Worm (Caenorhabditis elegans) whole organism, L4 larva: ENCODE results near the gene C08B6.3.

Experiments
- F37D6.2 ChIP-seq: sonication (generic microtip); optimal IDR thresholded peaks from 2 replicates; lab custom pipeline; 2016; ENCODE audit warnings: mild to moderate bottlenecking, missing genetic modification characterization, missing compliant biosample characterization
- F49E8.2 ChIP-seq: sonication (generic microtip); optimal IDR thresholded peaks from 2 replicates; lab custom pipeline; 2016; ENCODE audit warnings: missing compliant biosample characterization, mild to moderate bottlenecking, missing genetic modification characterization, borderline replicate concordance
- Y48G9A.11 ChIP-seq: fragments of 200-800 bp; sonication (Bioruptor generic); IDR thresholded peaks from 2 replicates; pipeline ENCODE4 v1.3.6; 2022; ENCODE audit warnings: missing genetic modification reagents, missing genetic modification characterization, missing compliant biosample characterization
- Y5F2A.4 ChIP-seq: fragments of 200-800 bp; sonication (Bioruptor generic); optimal IDR thresholded peaks from 2 replicates; lab custom pipeline; 2018; ENCODE audit warnings: mild to moderate bottlenecking, missing genetic modification characterization, missing compliant biosample characterization
- aly-2 ChIP-seq: sonication (generic microtip); optimal IDR thresholded peaks from 2 replicates; lab custom pipeline; 2018; ENCODE audit warnings: missing biosample characterization, missing genetic modification characterization
- ceh-82 ChIP-seq: sonication (generic microtip); optimal IDR thresholded peaks from 2 replicates; lab custom pipeline; 2017; ENCODE audit warnings: missing biosample characterization, missing genetic modification characterization
- ces-1 ChIP-seq: fragments of 150-350 bp; sonication (generic microtip); optimal IDR thresholded peaks from 4 replicates; lab custom pipeline; 2014; ENCODE audit warnings: missing biosample characterization, missing genetic modification reagents, missing genetic modification characterization
- daf-16 ChIP-seq, 3 experiments: sonication (generic microtip); optimal IDR thresholded peaks; 2 replicates each; lab custom pipeline; 2016 to 2017; ENCODE audit warnings: missing genetic modification characterization in 3 of 3, missing genetic modification reagents in 3 of 3, mild to moderate bottlenecking in 2 of 3, missing compliant biosample characterization in 2 of 3, missing biosample characterization in 1 of 3, moderate library complexity in 1 of 3
- daf-19 ChIP-seq: fragments of 200-800 bp; sonication (Bioruptor generic); conservative IDR thresholded peaks from 2 replicates; pipeline ENCODE4 v1.3.6; 2022; ENCODE audit warnings: missing genetic modification characterization, missing compliant biosample characterization
- dmd-8 ChIP-seq: fragments of 200-800 bp; sonication (Bioruptor generic); IDR thresholded peaks from 2 replicates; pipeline ENCODE4 v1.3.6; 2022; ENCODE audit warnings: missing genetic modification characterization, missing compliant biosample characterization
- duxl-1 ChIP-seq: sonication (generic microtip); optimal IDR thresholded peaks from 2 replicates; lab custom pipeline; 2016; ENCODE audit warnings: mild to moderate bottlenecking, missing genetic modification characterization, moderate library complexity, missing compliant biosample characterization; ENCODE audit not compliant: poor library complexity
- fos-1 ChIP-seq: fragments of 150-350 bp; optimal IDR thresholded peaks from 2 replicates; lab custom pipeline; 2014; ENCODE audit warnings: missing biosample characterization, missing genetic modification characterization
- hlh-30 ChIP-seq: sonication (generic microtip); optimal IDR thresholded peaks from 2 replicates; lab custom pipeline; 2017; ENCODE audit warnings: antibody characterized with exemption, mild to moderate bottlenecking, missing genetic modification characterization, missing compliant biosample characterization; ENCODE audit not compliant: insufficient read depth
- lin-13 ChIP-seq: fragments of 150-350 bp; optimal IDR thresholded peaks from 2 replicates; lab custom pipeline; 2014; ENCODE audit warnings: missing biosample characterization, missing genetic modification reagents, missing genetic modification characterization
- lin-29 ChIP-seq: fragments of 200-800 bp; sonication (Bioruptor generic); IDR thresholded peaks from 2 replicates; pipeline ENCODE4 v1.3.6; 2022; ENCODE audit warnings: missing genetic modification reagents, missing genetic modification characterization, missing compliant biosample characterization
- lsy-2 ChIP-seq, 2 experiments: fragments of 150-350 bp in 1 of 2; sonication (generic microtip) in 1 of 2; optimal IDR thresholded peaks; 2 replicates each; lab custom pipeline; 2014 to 2017; ENCODE audit warnings: missing biosample characterization in 2 of 2, missing genetic modification characterization in 2 of 2
- mdl-1 ChIP-seq, 2 experiments: fragments of 150-350 bp in 1 of 2; sonication (generic microtip) in 1 of 2; optimal IDR thresholded peaks; 2 replicates each; lab custom pipeline; 2014 to 2017; ENCODE audit warnings: missing biosample characterization in 2 of 2, missing genetic modification characterization in 2 of 2
- mdt-29 ChIP-seq: fragments of 200-800 bp; sonication (Bioruptor generic); IDR thresholded peaks from 2 replicates; pipeline ENCODE4 v1.3.6; 2022; ENCODE audit warnings: missing genetic modification reagents, missing genetic modification characterization, missing compliant biosample characterization
- mes-2 ChIP-seq: sonication (generic microtip); optimal IDR thresholded peaks from 2 replicates; lab custom pipeline; 2016; ENCODE audit warnings: missing genotype, mild to moderate bottlenecking, missing genetic modification characterization, missing compliant biosample characterization; ENCODE audit not compliant: poor library complexity, severe bottlenecking
- mxl-3 ChIP-seq: fragments of 200-800 bp; sonication (Bioruptor generic); optimal IDR thresholded peaks from 2 replicates; lab custom pipeline; 2018; ENCODE audit warnings: mild to moderate bottlenecking, missing genetic modification characterization, missing compliant biosample characterization
- nhr-10 ChIP-seq: fragments of 150-350 bp; optimal IDR thresholded peaks from 2 replicates; lab custom pipeline; 2014; ENCODE audit warnings: missing biosample characterization, missing genetic modification characterization
- nhr-11 ChIP-seq: fragments of 150-350 bp; optimal IDR thresholded peaks from 2 replicates; lab custom pipeline; 2014; ENCODE audit warnings: missing biosample characterization, missing genetic modification characterization
- nhr-111 ChIP-seq: fragments of 200-800 bp; sonication (Bioruptor generic); optimal IDR thresholded peaks from 2 replicates; lab custom pipeline; 2018; ENCODE audit warnings: mild to moderate bottlenecking, missing genetic modification characterization, missing compliant biosample characterization
- nhr-28 ChIP-seq: fragments of 150-350 bp; optimal IDR thresholded peaks from 2 replicates; lab custom pipeline; 2014; ENCODE audit warnings: missing biosample characterization, missing genetic modification characterization
- nhr-41 ChIP-seq: fragments of 200-800 bp; sonication (Bioruptor generic); IDR thresholded peaks from 2 replicates; pipeline ENCODE4 v1.3.6; 2022; ENCODE audit warnings: missing genetic modification reagents, missing genetic modification characterization, missing compliant biosample characterization
- nhr-76 ChIP-seq: fragments of 150-350 bp; optimal IDR thresholded peaks from 2 replicates; lab custom pipeline; 2014; ENCODE audit warnings: missing biosample characterization, missing genetic modification characterization
- nhr-77 ChIP-seq: fragments of 150-350 bp; optimal IDR thresholded peaks from 2 replicates; lab custom pipeline; 2014; ENCODE audit warnings: missing biosample characterization, missing genetic modification characterization
- php-3 ChIP-seq: fragments of 200-800 bp; sonication (Bioruptor generic); IDR thresholded peaks from 2 replicates; pipeline ENCODE4 v1.3.6; 2022; ENCODE audit warnings: missing genetic modification reagents, missing genetic modification characterization, missing compliant biosample characterization
- spr-3 ChIP-seq: fragments of 200-800 bp; sonication (Bioruptor generic); optimal IDR thresholded peaks from 2 replicates; lab custom pipeline; 2018; ENCODE audit warnings: mild to moderate bottlenecking, missing genetic modification characterization, missing compliant biosample characterization
- unc-130 ChIP-seq: sonication (generic microtip); optimal IDR thresholded peaks from 2 replicates; lab custom pipeline; 2016; ENCODE audit warnings: missing genetic modification reagents, missing genetic modification characterization, missing compliant biosample characterization
- unc-62 ChIP-seq, 3 experiments: fragments of 150-350 bp in 1 of 3; sonication (generic microtip); optimal IDR thresholded peaks in 2 of 3; peaks in 1 of 3; 1 replicate in 1 of 3; 2 replicates in 2 of 3; lab custom pipeline; 2014 to 2017; ENCODE audit warnings: missing biosample characterization in 3 of 3, missing genetic modification characterization in 3 of 3, missing genetic modification reagents in 3 of 3, missing genotype in 1 of 3
- zag-1 ChIP-seq: fragments of 150-350 bp; optimal IDR thresholded peaks from 2 replicates; lab custom pipeline; 2014; ENCODE audit warnings: missing biosample characterization, missing genetic modification characterization
- ztf-7 ChIP-seq: fragments of 150-350 bp; optimal IDR thresholded peaks from 2 replicates; lab custom pipeline; 2014; ENCODE audit warnings: missing biosample characterization, missing genetic modification characterization

Gene C08B6.3

ce11 chrV:10073793-10074192, 38.3 kb downstream of the C08B6.3 start, which contains the start of gene F57A8.6:
Gene F57A8.6, minus strand, starts transcription at chrV:10073893.
- TF ChIP-seq zag-1 (no peak), lin-29 (no peak), nhr-77 (tag; lab: Kevin White, UChicago) (no peak), nhr-28 (tag; lab: Kevin White, UChicago) (no peak), mes-2 (no peak), ceh-82 (tag; lab: Kevin White, UChicago) (no peak), nhr-11 (tag; lab: Kevin White, UChicago) (no peak), nhr-111 (GFP tag; lab: Kevin White, UChicago) (no peak), spr-3 (GFP tag; lab: Kevin White, UChicago) (no peak), lin-13 (no peak), daf-16 (GFP tag; optimal IDR thresholded peaks at IDR 0.05; lab: Kevin White, UChicago) (no peak), daf-16 (tag; optimal IDR thresholded peaks at IDR 0.05; lab: Kevin White, UChicago) (no peak), F37D6.2 (tag; lab: Kevin White, UChicago) (no peak), Y48G9A.11 (GFP tag; lab: Robert Waterston, UW) (no peak), nhr-41 (GFP tag; lab: Robert Waterston, UW) (no peak), unc-62 (GFP tag; optimal IDR thresholded peaks at IDR 0.05 in 1 of 2; lab: Kevin White, UChicago) (no peak), unc-62 (tag; optimal IDR thresholded peaks at IDR 0.05; lab: Kevin White, UChicago) (no peak), F49E8.2 (no peak), mdt-29 (GFP tag; lab: Robert Waterston, UW) (no peak), php-3 (GFP tag; lab: Robert Waterston, UW) (no peak)

- TF ChIP-seq unc-62 (GFP tag; optimal IDR thresholded peaks at IDR 0.05 in 1 of 2; lab: Kevin White, UChicago) (peak in 1 of 2 experiments; percentile 91), unc-62 (tag; optimal IDR thresholded peaks at IDR 0.05; lab: Kevin White, UChicago) (no peak), ztf-7 (no peak)
These were observed 39.4 kb downstream of the C08B6.3 start for ce11 chrV:10072721-10073120.

- TF ChIP-seq mxl-3 (GFP tag; lab: Kevin White, UChicago) (no peak), mes-2 (no peak), unc-62 (GFP tag; optimal IDR thresholded peaks at IDR 0.05 in 1 of 2; lab: Kevin White, UChicago) (peak in 1 of 2 experiments; percentile 58), unc-62 (tag; optimal IDR thresholded peaks at IDR 0.05; lab: Kevin White, UChicago) (no peak), mdl-1 (tag; optimal IDR thresholded peaks at IDR 0.05; lab: Kevin White, UChicago) (no peak)
These were observed 41.5 kb downstream of the C08B6.3 start, which contains the start of gene nhr-192 for ce11 chrV:10070541-10070940. Gene nhr-192, minus strand, starts transcription at chrV:10070641.

- no peak for TF ChIP-seq mdt-29 (GFP tag; lab: Robert Waterston, UW)
- TF ChIP-seq spr-3 (GFP tag; lab: Kevin White, UChicago), result no peak
- TF ChIP-seq lin-29, result no peak
- TF ChIP-seq ces-1 (GFP tag; lab: Kevin White, UChicago), result no peak
- no peak for TF ChIP-seq hlh-30 (tag; lab: Kevin White, UChicago)
- no peak for TF ChIP-seq duxl-1 (tag; lab: Kevin White, UChicago)
- no peak for TF ChIP-seq dmd-8 (GFP tag; lab: Robert Waterston, UW)
- TF ChIP-seq Y5F2A.4 (GFP tag; lab: Kevin White, UChicago), result no peak
- TF ChIP-seq fos-1 (tag; lab: Kevin White, UChicago), result no peak
- no peak for TF ChIP-seq lsy-2 (tag; optimal IDR thresholded peaks at IDR 0.05; lab: Kevin White, UChicago)
- no peak for TF ChIP-seq unc-130 (GFP tag; lab: Kevin White, UChicago)
- no peak for TF ChIP-seq nhr-76 (tag; lab: Kevin White, UChicago)
- no peak for TF ChIP-seq mdl-1 (tag; optimal IDR thresholded peaks at IDR 0.05; lab: Kevin White, UChicago)
- TF ChIP-seq aly-2 (tag; lab: Kevin White, UChicago), result no peak
- TF ChIP-seq daf-19 (GFP tag; lab: Robert Waterston, UW), result no peak
- TF ChIP-seq nhr-10 (tag; lab: Kevin White, UChicago), result no peak
- TF ChIP-seq nhr-77 (tag; lab: Kevin White, UChicago), result no peak
- TF ChIP-seq nhr-28 (tag; lab: Kevin White, UChicago), result no peak
These were observed 45.3 kb downstream of the C08B6.3 start, which contains the start of gene npr-39 for ce11 chrV:10066769-10067168. Gene npr-39, plus strand, starts transcription at chrV:10067069.
